Worm (Caenorhabditis elegans) whole organism, early embryonic: ENCODE data around the gene C04C3.7.
"Not testable (repeated sequence)": the region's sequence is repeated elsewhere in the genome, so short reads cannot be mapped to it uniquely, and the experiment has no call there.

ENCODE experiments used
- B0310.2 ChIP-seq: sonication (generic microtip); optimal IDR thresholded peaks from 2 replicates; lab custom pipeline; 2016; ENCODE audit warnings: mild to moderate bottlenecking, missing genetic modification characterization, missing compliant biosample characterization
- F13C5.2 ChIP-seq: sonication (generic microtip); optimal IDR thresholded peaks from 2 replicates; lab custom pipeline; 2017; ENCODE audit warnings: mild to moderate bottlenecking, missing genetic modification characterization, inconsistent platforms, missing compliant biosample characterization
- aly-1 ChIP-seq: sonication (generic microtip); optimal IDR thresholded peaks from 2 replicates; lab custom pipeline; 2016; ENCODE audit warnings: missing genetic modification characterization, missing compliant biosample characterization
- ama-1 ChIP-seq: fragments of 150-350 bp; optimal IDR thresholded peaks from 2 replicates; lab custom pipeline; 2014
- ceh-13 ChIP-seq: fragments of 200-800 bp; sonication (Bioruptor generic); optimal IDR thresholded peaks from 2 replicates; lab custom pipeline; 2018; ENCODE audit warnings: mild to moderate bottlenecking, missing genetic modification characterization, missing compliant biosample characterization
- ceh-36 ChIP-seq: sonication (generic microtip); optimal IDR thresholded peaks from 2 replicates; lab custom pipeline; 2016; ENCODE audit warnings: missing genetic modification characterization, inconsistent platforms, missing compliant biosample characterization
- ets-7 ChIP-seq: sonication (generic microtip); optimal IDR thresholded peaks from 2 replicates; lab custom pipeline; 2016; ENCODE audit warnings: missing genotype, missing genetic modification characterization, missing compliant biosample characterization
- flt-1 ChIP-seq: fragments of 200-800 bp; sonication (Bioruptor generic); IDR thresholded peaks from 2 replicates; pipeline ENCODE4 v1.3.6; 2022; ENCODE audit warnings: missing genetic modification characterization, missing compliant biosample characterization
- hmbx-1 ChIP-seq: sonication (generic microtip); optimal IDR thresholded peaks from 2 replicates; lab custom pipeline; 2016; ENCODE audit warnings: mild to moderate bottlenecking, missing genetic modification characterization, missing compliant biosample characterization
- hmg-4 ChIP-seq: fragments of 200-800 bp; sonication (Bioruptor generic); optimal IDR thresholded peaks from 2 replicates; lab custom pipeline; 2018; ENCODE audit warnings: mild to moderate bottlenecking, missing genetic modification characterization, missing compliant biosample characterization
- hnd-1 ChIP-seq: sonication (generic microtip); optimal IDR thresholded peaks from 2 replicates; lab custom pipeline; 2016; ENCODE audit warnings: missing genetic modification characterization, missing compliant biosample characterization
- pes-1 ChIP-seq: fragments of 200-800 bp; sonication (Bioruptor generic); IDR thresholded peaks from 2 replicates; pipeline ENCODE4 v1.3.6; 2022; ENCODE audit warnings: missing genetic modification reagents, missing genetic modification characterization, missing compliant biosample characterization
- scrt-1 ChIP-seq: fragments of 200-800 bp; sonication (Bioruptor generic); IDR thresholded peaks from 2 replicates; pipeline ENCODE4 v1.3.6; 2022; ENCODE audit warnings: missing genetic modification characterization, missing compliant biosample characterization
- sea-1 ChIP-seq: fragments of 200-800 bp; sonication (Bioruptor generic); conservative IDR thresholded peaks from 2 replicates; pipeline ENCODE4 v1.3.6; 2022; ENCODE audit warnings: missing genetic modification characterization, missing compliant biosample characterization
- tbx-11 ChIP-seq: fragments of 200-800 bp; sonication (Bioruptor generic); IDR thresholded peaks from 2 replicates; pipeline ENCODE4 v1.3.6; 2022; ENCODE audit warnings: missing genetic modification characterization, missing compliant biosample characterization
- tbx-37 ChIP-seq: fragments of 200-800 bp; sonication (Bioruptor generic); conservative IDR thresholded peaks from 2 replicates; pipeline ENCODE4 v1.3.6; 2022; ENCODE audit warnings: missing genetic modification reagents, missing genetic modification characterization, missing compliant biosample characterization
- tra-4 ChIP-seq: sonication (generic microtip); optimal IDR thresholded peaks from 2 replicates; lab custom pipeline; 2017; ENCODE audit warnings: missing genetic modification characterization, missing compliant biosample characterization

The C04C3.7 gene

DNA sequence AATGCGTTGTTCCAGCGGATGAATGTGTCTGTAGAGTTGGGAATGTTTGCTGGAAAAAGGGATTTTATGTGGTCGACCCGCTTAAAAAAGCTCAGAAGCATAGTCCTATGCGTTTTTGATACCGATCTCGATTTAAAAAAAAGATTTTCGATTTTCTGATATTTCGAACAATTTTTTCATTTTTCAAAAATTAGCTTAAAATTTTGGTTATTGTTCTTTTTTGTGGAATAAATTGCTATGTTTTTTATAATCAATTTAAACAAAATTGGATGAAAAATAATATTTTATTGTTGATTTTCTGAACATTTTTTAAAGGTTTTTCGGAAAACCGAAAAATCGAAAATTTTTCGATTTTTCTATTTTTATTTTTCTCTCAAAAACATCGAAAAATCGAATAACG, at the start of gene C04C3.7:
Gene C04C3.7 (minus strand): TSS at position 101 of the 400 bp plus-strand sequence.
- TF ChIP-seq scrt-1 (GFP tag; lab: Robert Waterston, UW); ceh-13 (GFP tag; lab: Kevin White, UChicago); aly-1 (tag; lab: Kevin White, UChicago): not testable (repeated sequence)

DNA sequence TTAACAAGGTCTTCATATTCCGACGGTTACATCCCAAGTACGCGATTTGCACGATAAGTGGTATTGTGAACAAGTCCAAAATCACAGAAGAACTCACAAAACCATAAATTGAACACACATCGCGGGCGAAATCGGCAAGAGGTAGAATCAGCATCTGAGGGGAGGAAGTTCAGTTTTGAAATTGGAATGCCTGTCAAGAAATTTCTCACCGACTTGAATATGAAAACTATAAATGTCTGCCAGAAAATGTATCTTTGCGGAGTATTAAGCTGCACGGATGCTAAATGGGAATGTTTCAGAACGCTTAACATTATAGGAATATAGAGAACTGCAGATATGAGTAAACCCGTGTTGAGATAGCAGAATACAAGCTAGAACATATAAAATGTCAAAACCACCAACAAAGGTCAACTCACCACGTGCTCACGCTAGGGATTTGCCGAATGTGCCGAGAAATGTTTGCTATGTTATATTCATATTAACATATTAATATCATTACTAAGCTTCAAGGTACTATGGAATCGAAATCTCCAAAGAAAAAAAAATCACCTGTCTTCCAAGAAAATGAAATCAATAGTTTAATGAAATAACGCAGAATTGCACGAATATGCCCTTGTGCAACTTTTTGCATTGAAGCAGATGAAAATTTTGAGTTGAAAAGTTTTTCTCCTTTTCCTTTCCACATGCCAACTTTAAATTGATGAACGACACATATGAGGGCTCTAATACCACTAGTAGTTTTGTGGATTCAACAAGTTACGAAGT, 49.1 kb upstream of the C04C3.7 start, which contains the start of gene srz-82:
Gene srz-82 (plus strand): TSS at position 701 of the 765 bp plus-strand sequence.
- TF ChIP-seq ceh-13 (GFP tag; lab: Kevin White, UChicago) = no peak
- TF ChIP-seq hmbx-1 (tag; lab: Kevin White, UChicago) = no peak
- no peak for TF ChIP-seq ceh-36
- TF ChIP-seq tbx-37 (GFP tag; lab: Robert Waterston, UW) = no peak
- no peak for TF ChIP-seq aly-1 (tag; lab: Kevin White, UChicago)
- TF ChIP-seq ama-1 (lab: Kevin White, UChicago) = no peak
- TF ChIP-seq tbx-11 (GFP tag; lab: Robert Waterston, UW) = no peak
- TF ChIP-seq flt-1 (GFP tag; lab: Robert Waterston, UW) = no peak
- TF ChIP-seq hnd-1 (tag; lab: Kevin White, UChicago) = no peak

- TF ChIP-seq tra-4 (tag; lab: Kevin White, UChicago) (no peak), tbx-11 (GFP tag; lab: Robert Waterston, UW) (no peak), sea-1 (GFP tag; lab: Robert Waterston, UW) (no peak), ets-7 (tag; lab: Kevin White, UChicago) (no peak), pes-1 (GFP tag; lab: Robert Waterston, UW) (no peak), flt-1 (GFP tag; lab: Robert Waterston, UW) (no peak), hnd-1 (tag; lab: Kevin White, UChicago) (no peak), ama-1 (lab: Kevin White, UChicago) (no peak), ceh-36 (no peak), B0310.2 (no peak), scrt-1 (GFP tag; lab: Robert Waterston, UW) (no peak), hmbx-1 (tag; lab: Kevin White, UChicago) (no peak), ceh-13 (GFP tag; lab: Kevin White, UChicago) (no peak), F13C5.2 (tag; lab: Kevin White, UChicago) (no peak)
Measured at ce11 chrIV:3481760-3482159, 48.5 kb upstream of the C04C3.7 start, which contains the start of gene srz-37. TSS of gene srz-37 (minus strand) at chrIV:3481860.

DNA sequence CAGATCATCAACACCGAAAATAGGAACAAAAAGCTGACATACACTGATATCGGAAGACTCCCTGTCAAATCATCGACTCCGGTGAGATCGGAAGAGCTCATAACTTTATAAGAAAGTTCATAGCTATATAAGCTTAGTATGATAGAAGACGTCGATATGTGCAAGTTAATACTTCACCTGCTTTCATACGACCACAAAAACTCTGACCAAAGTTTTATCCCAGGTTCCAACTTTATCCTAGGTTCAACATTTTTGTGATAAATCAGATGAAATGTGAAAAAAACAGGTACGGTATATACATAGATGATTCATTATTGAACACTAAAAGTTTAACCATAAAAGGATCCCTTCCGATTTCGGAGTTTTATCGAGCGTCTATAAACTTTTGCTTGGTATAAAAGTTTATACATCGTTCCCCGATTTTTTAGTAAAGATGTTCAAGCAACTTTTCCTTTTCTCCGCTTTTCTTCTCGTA, 45.7 kb upstream of the C04C3.7 start, which contains the start of the genes srz-70 and C09G12.5:
Gene srz-70 (minus strand): TSS at position 101 of the 475 bp plus-strand sequence.
Gene C09G12.5 (plus strand): TSS at position 425 of the 475 bp plus-strand sequence.
- TF ChIP-seq tbx-37 (GFP tag; lab: Robert Waterston, UW) (no peak), scrt-1 (GFP tag; lab: Robert Waterston, UW) (no peak), tbx-11 (GFP tag; lab: Robert Waterston, UW) (no peak), hmbx-1 (tag; lab: Kevin White, UChicago) (no peak), F13C5.2 (tag; lab: Kevin White, UChicago) (no peak), aly-1 (tag; lab: Kevin White, UChicago) (no peak), flt-1 (GFP tag; lab: Robert Waterston, UW) (no peak), pes-1 (GFP tag; lab: Robert Waterston, UW) (no peak), B0310.2 (no peak), ceh-13 (GFP tag; lab: Kevin White, UChicago) (no peak), ama-1 (lab: Kevin White, UChicago) (no peak), hmg-4 (GFP tag; lab: Kevin White, UChicago) (no peak)

DNA sequence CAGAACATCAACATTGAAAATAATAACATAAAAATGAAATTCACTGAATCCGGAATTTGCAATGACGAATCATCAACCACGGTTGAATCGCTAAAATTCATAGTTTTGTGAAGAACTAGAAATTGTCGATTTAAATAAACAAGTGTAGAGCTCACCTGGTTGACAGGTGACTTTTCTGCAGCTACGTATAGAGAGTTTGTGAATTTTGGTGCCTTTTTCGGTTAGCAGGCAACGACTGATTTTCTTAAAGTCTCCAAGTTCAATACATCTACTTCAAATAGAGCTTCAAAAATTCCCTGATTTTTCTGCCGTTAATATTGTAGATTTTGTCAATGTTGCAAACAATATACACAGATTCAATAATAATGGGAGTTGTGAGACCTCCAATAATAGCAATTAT, 43.8 kb upstream of the C04C3.7 start, which contains the start of gene srz-69:
Gene srz-69 (minus strand): TSS at position 101 of the 400 bp plus-strand sequence.
- TF ChIP-seq scrt-1 (GFP tag; lab: Robert Waterston, UW) (no peak), hmg-4 (GFP tag; lab: Kevin White, UChicago) (no peak), F13C5.2 (tag; lab: Kevin White, UChicago) (no peak), ceh-13 (GFP tag; lab: Kevin White, UChicago) (no peak), tra-4 (tag; lab: Kevin White, UChicago) (no peak), ets-7 (tag; lab: Kevin White, UChicago) (no peak), hnd-1 (tag; lab: Kevin White, UChicago) (no peak), aly-1 (tag; lab: Kevin White, UChicago) (no peak), ceh-36 (no peak), B0310.2 (no peak), tbx-11 (GFP tag; lab: Robert Waterston, UW) (no peak)

DNA sequence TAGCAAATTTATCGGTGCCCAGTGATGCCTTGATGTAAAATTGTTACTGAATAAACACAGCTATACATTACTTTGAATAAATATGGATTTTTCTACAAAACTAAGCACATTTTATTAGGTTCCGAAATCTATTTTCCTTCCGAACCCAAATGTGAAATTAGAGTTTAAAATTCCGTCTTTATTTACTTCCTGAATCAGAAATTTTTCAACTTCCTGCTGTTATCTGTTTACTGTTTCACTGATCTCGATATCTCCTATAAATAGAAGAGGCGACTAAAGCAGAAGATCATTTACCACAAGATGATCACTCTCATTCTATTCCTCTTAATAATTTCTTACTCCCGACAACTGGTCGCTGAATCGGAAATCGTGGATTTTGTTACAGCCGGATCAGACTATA, 36.5 kb upstream of the C04C3.7 start, which contains the start of gene F58E2.2:
Gene F58E2.2 (plus strand): TSS at position 301 of the 400 bp plus-strand sequence.
- TF ChIP-seq scrt-1 (GFP tag; lab: Robert Waterston, UW) (no peak), aly-1 (tag; lab: Kevin White, UChicago) (no peak), hmg-4 (GFP tag; lab: Kevin White, UChicago) (no peak), ama-1 (lab: Kevin White, UChicago) (no peak), tbx-11 (GFP tag; lab: Robert Waterston, UW) (no peak), F13C5.2 (tag; lab: Kevin White, UChicago) (no peak), flt-1 (GFP tag; lab: Robert Waterston, UW) (no peak), ceh-36 (no peak), sea-1 (GFP tag; lab: Robert Waterston, UW) (no peak), ceh-13 (GFP tag; lab: Kevin White, UChicago) (no peak), tra-4 (tag; lab: Kevin White, UChicago) (no peak), pes-1 (GFP tag; lab: Robert Waterston, UW) (no peak), B0310.2 (no peak)
